Worm (Caenorhabditis elegans): ENCODE results near the gene tbc-19.

The tbc-19 gene

ce11 chrX:14049235-14049634 lies 36.9 kb upstream of the tbc-19 start, which contains the start of gene dyc-1:
dyc-1 (plus strand) TSS chrX:14049535.
- TF ChIP-seq pha-2 (tag; optimal IDR thresholded peaks at IDR 0.05): no peak
- no peak for TF ChIP-seq hlh-13 (GFP tag; optimal IDR thresholded peaks at IDR 0.05)

ce11 chrX:14047609-14048008 lies 35.3 kb upstream of the tbc-19 start:
- TF ChIP-seq unc-42 (tag; optimal IDR thresholded peaks at IDR 0.05): peak; percentile 89
- no peak for TF ChIP-seq hlh-15 (tag; optimal IDR thresholded peaks at IDR 0.05)

ce11 chrX:14044362-14044761 lies 32.0 kb upstream of the tbc-19 start:
- peak; percentile 91 for TF ChIP-seq unc-55 (GFP tag; optimal IDR thresholded peaks at IDR 0.05)
- TF ChIP-seq unc-42 (tag; optimal IDR thresholded peaks at IDR 0.05): peak; percentile 13
- TF ChIP-seq ceh-18 (tag; optimal IDR thresholded peaks at IDR 0.05): peak; percentile 16
- TF ChIP-seq ceh-31 (tag; optimal IDR thresholded peaks at IDR 0.05): no peak
- no peak for TF ChIP-seq mec-3 (tag; optimal IDR thresholded peaks at IDR 0.05; ENCODE audit: borderline replicate concordance)

ce11 chrX:14039293-14039692 lies 27.0 kb upstream of the tbc-19 start:
- TF ChIP-seq nfya-1 (tag; optimal IDR thresholded peaks at IDR 0.05) (peak; percentile 1), unc-55 (GFP tag; optimal IDR thresholded peaks at IDR 0.05) (peak; percentile 31), T23F11.4 (GFP tag; optimal IDR thresholded peaks at IDR 0.05) (no peak)

- TF ChIP-seq ceh-19 (GFP tag; optimal IDR thresholded peaks at IDR 0.05) (no peak), fax-1 (tag; optimal IDR thresholded peaks at IDR 0.05) (no peak), ref-2 (tag; optimal IDR thresholded peaks at IDR 0.05) (no peak), ceh-45 (GFP tag; IDR thresholded peaks at IDR 0.05) (no peak), fkh-10 (GFP tag; optimal IDR thresholded peaks at IDR 0.05) (no peak), elt-2 (tag; optimal IDR thresholded peaks at IDR 0.05) (no peak), npax-4 (tag; optimal IDR thresholded peaks at IDR 0.05) (no peak), pqm-1 (tag; optimal IDR thresholded peaks at IDR 0.05) (no peak), F13H6.1 (tag; optimal IDR thresholded peaks at IDR 0.05) (no peak), K02D7.2 (tag; optimal IDR thresholded peaks at IDR 0.05) (no peak), ceh-31 (tag; optimal IDR thresholded peaks at IDR 0.05) (no peak), ttx-3 (tag; optimal IDR thresholded peaks at IDR 0.05) (no peak), sox-2 (GFP tag; IDR thresholded peaks at IDR 0.05) (no peak), unc-42 (tag; optimal IDR thresholded peaks at IDR 0.05) (no peak), unc-86 (tag; optimal IDR thresholded peaks at IDR 0.05) (no peak), pat-9 (tag; optimal IDR thresholded peaks at IDR 0.05) (no peak)
These were observed 21.2 kb upstream of the tbc-19 start, which contains the start of gene arrd-25 for ce11 chrX:14033494-14033893. arrd-25 (plus strand) TSS chrX:14033794.

ce11 chrX:14030524-14030923 lies 18.2 kb upstream of the tbc-19 start:
- TF ChIP-seq hlh-6 (tag; optimal IDR thresholded peaks at IDR 0.05) (no peak), elt-2 (tag; optimal IDR thresholded peaks at IDR 0.05) (no peak), hlh-30 (tag; optimal IDR thresholded peaks at IDR 0.05; ENCODE audit: insufficient read depth) (no peak)

ce11 chrX:14029872-14030271 lies 17.6 kb upstream of the tbc-19 start:
- TF ChIP-seq unc-42 (tag; optimal IDR thresholded peaks at IDR 0.05): peak; percentile 64
- no peak for TF ChIP-seq odd-2 (tag; optimal IDR thresholded peaks at IDR 0.05)

ce11 chrX:14029392-14029791 lies 17.1 kb upstream of the tbc-19 start:
- TF ChIP-seq elt-4 (tag; optimal IDR thresholded peaks at IDR 0.05): no peak
- TF ChIP-seq hlh-13 (GFP tag; optimal IDR thresholded peaks at IDR 0.05): no peak
- no peak for TF ChIP-seq odd-2 (tag; optimal IDR thresholded peaks at IDR 0.05)
- no peak for TF ChIP-seq ahr-1 (tag; optimal IDR thresholded peaks at IDR 0.05)
- TF ChIP-seq dmd-4 (tag; optimal IDR thresholded peaks at IDR 0.05; ENCODE audit: borderline replicate concordance): no peak
- no peak for TF ChIP-seq hlh-30 (tag; optimal IDR thresholded peaks at IDR 0.05; ENCODE audit: insufficient read depth)
- TF ChIP-seq ref-2 (tag; optimal IDR thresholded peaks at IDR 0.05): no peak
